Fruit fly (Drosophila melanogaster) whole organism, prepupa: ENCODE results near the gene Usp12-46.

Experiments used
- Blimp-1 ChIP-seq: fragments of 200-800 bp; sonication (Bioruptor generic); optimal IDR thresholded peaks from 3 replicates; lab custom pipeline; 2017; ENCODE audit warnings: missing biosample characterization, missing genetic modification characterization, mild to moderate bottlenecking, moderate library complexity, missing genetic modification reagents
- CG10631 ChIP-seq: fragments of 200-800 bp; sonication (Bioruptor generic); optimal IDR thresholded peaks from 2 replicates; lab custom pipeline; 2016; ENCODE audit warnings: missing biosample characterization, missing genetic modification characterization
- CG10669 ChIP-seq: fragments of 200-800 bp; sonication (Bioruptor generic); optimal IDR thresholded peaks from 3 replicates; lab custom pipeline; 2018; ENCODE audit warnings: missing biosample characterization, mild to moderate bottlenecking, missing genetic modification characterization, moderate library complexity
- CG11294 ChIP-seq: fragments of 200-800 bp; sonication (Bioruptor generic); IDR thresholded peaks from 2 replicates; pipeline ENCODE4 v1.3.6; 2022; ENCODE audit warnings: missing biosample characterization, missing genetic modification characterization
- CG11902 ChIP-seq: fragments of 200-800 bp; sonication (Bioruptor generic); optimal IDR thresholded peaks from 3 replicates; lab custom pipeline; 2016; ENCODE audit warnings: missing biosample characterization, missing genetic modification characterization
- CG15336 ChIP-seq: fragments of 200-800 bp; sonication (Bioruptor generic); IDR thresholded peaks from 2 replicates; pipeline ENCODE4 v1.3.6; 2022; ENCODE audit warnings: missing biosample characterization, missing genetic modification characterization
- CG1621 ChIP-seq: fragments of 200-800 bp; sonication (Bioruptor generic); optimal IDR thresholded peaks from 3 replicates; lab custom pipeline; 2018; ENCODE audit warnings: missing biosample characterization, mild to moderate bottlenecking, missing genetic modification characterization
- CG16779 ChIP-seq: fragments of 200-800 bp; sonication (Bioruptor generic); optimal IDR thresholded peaks from 3 replicates; lab custom pipeline; 2017; ENCODE audit warnings: missing biosample characterization, mild to moderate bottlenecking, missing genetic modification characterization
- CG3032 ChIP-seq: fragments of 200-800 bp; optimal IDR thresholded peaks from 2 replicates; lab custom pipeline; 2019; ENCODE audit warnings: missing biosample characterization, mild to moderate bottlenecking, missing genetic modification characterization, moderate library complexity
- CG31627 ChIP-seq: fragments of 200-800 bp; sonication (Bioruptor generic); optimal IDR thresholded peaks from 3 replicates; lab custom pipeline; 2016; ENCODE audit warnings: missing biosample characterization, missing genetic modification characterization
- CG32006 ChIP-seq: fragments of 200-800 bp; sonication (Bioruptor generic); optimal IDR thresholded peaks from 3 replicates; lab custom pipeline; 2017; ENCODE audit warnings: missing biosample characterization, mild to moderate bottlenecking, missing genetic modification characterization
- CG34406 ChIP-seq: fragments of 200-800 bp; sonication (Bioruptor generic); optimal IDR thresholded peaks from 3 replicates; lab custom pipeline; 2016; ENCODE audit warnings: missing biosample characterization, missing genetic modification characterization
- CG4318 ChIP-seq: fragments of 200-800 bp; sonication (Bioruptor generic); optimal IDR thresholded peaks from 3 replicates; lab custom pipeline; 2017; ENCODE audit warnings: missing biosample characterization, mild to moderate bottlenecking, missing genetic modification characterization
- CG6163 ChIP-seq: fragments of 200-800 bp; sonication (Bioruptor generic); IDR thresholded peaks from 3 replicates; pipeline ENCODE4 v1.3.6; 2022; ENCODE audit warnings: missing biosample characterization, missing genetic modification characterization
- CG6854 ChIP-seq: fragments of 200-800 bp; sonication (Bioruptor generic); optimal IDR thresholded peaks from 2 replicates; lab custom pipeline; 2017; ENCODE audit warnings: missing biosample characterization, mild to moderate bottlenecking, missing genetic modification characterization
- CG8119 ChIP-seq: fragments of 200-800 bp; sonication (Bioruptor generic); IDR thresholded peaks from 3 replicates; pipeline ENCODE4 v1.3.6; 2022; ENCODE audit warnings: missing biosample characterization, missing genetic modification characterization
- CG8319 ChIP-seq: fragments of 200-800 bp; sonication (Bioruptor generic); optimal IDR thresholded peaks from 3 replicates; lab custom pipeline; 2016; ENCODE audit warnings: missing biosample characterization, missing genetic modification characterization
- CG8632 ChIP-seq: fragments of 200-800 bp; sonication (Bioruptor generic); optimal IDR thresholded peaks from 3 replicates; lab custom pipeline; 2016; ENCODE audit warnings: missing biosample characterization, missing genetic modification characterization
- CG9139 ChIP-seq: fragments of 200-800 bp; sonication (Bioruptor generic); optimal IDR thresholded peaks from 3 replicates; lab custom pipeline; 2017; ENCODE audit warnings: missing biosample characterization, mild to moderate bottlenecking, missing genetic modification characterization
- Eip78C ChIP-seq: fragments of 200-800 bp; sonication (Bioruptor generic); peaks from one replicate; lab custom pipeline; 2016; ENCODE audit warnings: missing biosample characterization, missing genetic modification characterization
- Eip93F ChIP-seq: fragments of 200-800 bp; sonication (Bioruptor generic); optimal IDR thresholded peaks from 2 replicates; lab custom pipeline; 2016; ENCODE audit warnings: missing biosample characterization, mild to moderate bottlenecking, missing genetic modification characterization
- Ets21C ChIP-seq: fragments of 200-800 bp; sonication (Bioruptor generic); optimal IDR thresholded peaks from 3 replicates; lab custom pipeline; 2016; ENCODE audit warnings: missing biosample characterization, missing genetic modification characterization
- Ets96B ChIP-seq: fragments of 200-800 bp; optimal IDR thresholded peaks from 2 replicates; lab custom pipeline; 2019; ENCODE audit warnings: missing biosample characterization, mild to moderate bottlenecking, missing genetic modification characterization, moderate library complexity
- Gug ChIP-seq: fragments of 200-800 bp; sonication (Bioruptor generic); IDR thresholded peaks from 2 replicates; pipeline ENCODE4 v1.3.6; 2022; ENCODE audit warnings: missing biosample characterization, missing genetic modification characterization
- Hr38 ChIP-seq: sonication (Bioruptor generic); optimal IDR thresholded peaks from 2 replicates; lab custom pipeline; 2016; ENCODE audit warnings: missing biosample characterization, missing genetic modification characterization
- Hr39 ChIP-seq: fragments of 200-800 bp; sonication (Bioruptor generic); optimal IDR thresholded peaks from 2 replicates; lab custom pipeline; 2016; ENCODE audit warnings: missing biosample characterization, missing genetic modification characterization
- Lpt ChIP-seq: fragments of 200-800 bp; sonication (Bioruptor generic); optimal IDR thresholded peaks from 3 replicates; lab custom pipeline; 2016; ENCODE audit warnings: missing biosample characterization, missing genetic modification characterization
- Met ChIP-seq: fragments of 200-800 bp; sonication (Bioruptor generic); optimal IDR thresholded peaks from 3 replicates; lab custom pipeline; 2016; ENCODE audit warnings: missing biosample characterization, missing genetic modification characterization
- OdsH ChIP-seq: fragments of 200-800 bp; sonication (Bioruptor generic); optimal IDR thresholded peaks from 3 replicates; lab custom pipeline; 2016; ENCODE audit warnings: missing biosample characterization, missing genetic modification characterization
- Sox102F ChIP-seq: fragments of 200-800 bp; sonication (Bioruptor generic); optimal IDR thresholded peaks from 2 replicates; lab custom pipeline; 2016; ENCODE audit warnings: missing biosample characterization, mild to moderate bottlenecking, missing genetic modification characterization
- Sox14 ChIP-seq: fragments of 200-800 bp; sonication (Bioruptor generic); optimal IDR thresholded peaks from 3 replicates; lab custom pipeline; 2016; ENCODE audit warnings: missing biosample characterization, missing genetic modification characterization
- Sox15 ChIP-seq: fragments of 200-800 bp; sonication (Bioruptor generic); optimal IDR thresholded peaks from 3 replicates; lab custom pipeline; 2016; ENCODE audit warnings: missing biosample characterization, missing genetic modification characterization
- dac ChIP-seq: fragments of 200-800 bp; sonication (Bioruptor generic); optimal IDR thresholded peaks from 2 replicates; lab custom pipeline; 2017; ENCODE audit warnings: missing biosample characterization, mild to moderate bottlenecking, missing genetic modification characterization
- dsx ChIP-seq: fragments of 200-800 bp; optimal IDR thresholded peaks from 3 replicates; lab custom pipeline; 2019; ENCODE audit warnings: missing biosample characterization, mild to moderate bottlenecking, missing genetic modification characterization, moderate library complexity; ENCODE audit not compliant: poor library complexity, severe bottlenecking
- eg ChIP-seq: fragments of 200-800 bp; sonication (Bioruptor generic); IDR thresholded peaks from 3 replicates; pipeline ENCODE4 v1.3.6; 2022; ENCODE audit warnings: missing biosample characterization, missing genetic modification characterization
- esn ChIP-seq: fragments of 200-800 bp; sonication (Bioruptor generic); optimal IDR thresholded peaks from 2 replicates; lab custom pipeline; 2016; ENCODE audit warnings: missing biosample characterization, mild to moderate bottlenecking, missing genetic modification characterization, moderate library complexity
- net ChIP-seq: fragments of 200-800 bp; sonication (Bioruptor generic); optimal IDR thresholded peaks from 3 replicates; lab custom pipeline; 2016; ENCODE audit warnings: missing biosample characterization, missing genetic modification characterization
- pdm3 ChIP-seq: fragments of 200-800 bp; sonication (Bioruptor generic); optimal IDR thresholded peaks from 3 replicates; lab custom pipeline; 2016; ENCODE audit warnings: missing biosample characterization, missing genetic modification characterization
- salr ChIP-seq, 2 experiments: fragments of 200-800 bp; sonication (Bioruptor generic); optimal IDR thresholded peaks; 3 replicates each; lab custom pipeline; 2016 to 2018; ENCODE audit warnings: missing biosample characterization in 2 of 2, missing genetic modification characterization in 2 of 2, mild to moderate bottlenecking in 1 of 2
- spab ChIP-seq: fragments of 200-800 bp; sonication (Bioruptor generic); optimal IDR thresholded peaks from 2 replicates; lab custom pipeline; 2017; ENCODE audit warnings: missing biosample characterization, mild to moderate bottlenecking, missing genetic modification characterization, missing genetic modification reagents
- ss ChIP-seq, 2 experiments: fragments of 200-800 bp; sonication (Bioruptor generic); optimal IDR thresholded peaks; 2 replicates in 1 of 2; 3 replicates in 1 of 2; lab custom pipeline; 2017 to 2018; ENCODE audit warnings: mild to moderate bottlenecking in 2 of 2, missing biosample characterization in 2 of 2, missing genetic modification characterization in 2 of 2, moderate library complexity in 1 of 2
- topi ChIP-seq: fragments of 200-800 bp; sonication (Bioruptor generic); optimal IDR thresholded peaks from 3 replicates; lab custom pipeline; 2016; ENCODE audit warnings: missing biosample characterization, missing genetic modification characterization
- vri ChIP-seq: fragments of 200-800 bp; sonication (Bioruptor generic); optimal IDR thresholded peaks from 3 replicates; lab custom pipeline; 2016; ENCODE audit warnings: missing biosample characterization, mild to moderate bottlenecking, missing genetic modification characterization

Gene Usp12-46

DNA sequence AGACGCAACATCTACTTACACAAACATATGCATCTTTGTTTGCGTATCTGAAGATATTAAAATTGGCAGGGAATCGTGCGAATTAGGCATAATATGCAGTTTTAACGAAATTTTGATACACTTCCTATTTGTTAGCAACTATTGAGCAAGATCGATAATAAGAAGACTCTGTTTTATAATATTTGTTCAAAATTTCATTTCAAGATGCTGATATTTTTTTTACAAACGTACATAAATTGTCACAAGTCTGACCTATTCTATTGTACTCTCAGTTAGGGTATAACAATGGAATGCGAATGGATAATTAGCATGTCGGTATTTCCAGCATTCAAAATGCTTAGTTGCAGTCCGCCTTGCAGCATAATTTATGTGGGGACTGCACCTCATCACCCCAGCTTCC, 22.8 kb upstream of the Usp12-46 start (continued):
- no peak for TF ChIP-seq net (GFP tag; lab: Kevin White, UChicago)
- no peak for TF ChIP-seq CG8632 (GFP tag; lab: Kevin White, UChicago)
- peak; percentile 13 for TF ChIP-seq CG4318 (GFP tag; lab: Kevin White, UChicago)
- no peak for TF ChIP-seq Eip78C (GFP tag; lab: Kevin White, UChicago)
- TF ChIP-seq vri = peak; percentile 7
- no peak for TF ChIP-seq CG3032 (tag; lab: Kevin White, UChicago)
- no peak for TF ChIP-seq dsx (GFP tag; lab: Kevin White, UChicago)
- no peak for TF ChIP-seq pdm3 (GFP tag; lab: Kevin White, UChicago)
- no peak for TF ChIP-seq Ets21C (GFP tag; lab: Kevin White, UChicago)
- TF ChIP-seq CG10669 (GFP tag; lab: Kevin White, UChicago) = no peak
- TF ChIP-seq Lpt (GFP tag; lab: Kevin White, UChicago) = no peak
- peak; percentile 9 for TF ChIP-seq CG10631 (GFP tag; lab: Kevin White, UChicago)
- TF ChIP-seq CG16779 (tag; lab: Kevin White, UChicago) = no peak
- TF ChIP-seq CG8119 = no peak
- TF ChIP-seq, all 60 proteins: peak for 15

DNA sequence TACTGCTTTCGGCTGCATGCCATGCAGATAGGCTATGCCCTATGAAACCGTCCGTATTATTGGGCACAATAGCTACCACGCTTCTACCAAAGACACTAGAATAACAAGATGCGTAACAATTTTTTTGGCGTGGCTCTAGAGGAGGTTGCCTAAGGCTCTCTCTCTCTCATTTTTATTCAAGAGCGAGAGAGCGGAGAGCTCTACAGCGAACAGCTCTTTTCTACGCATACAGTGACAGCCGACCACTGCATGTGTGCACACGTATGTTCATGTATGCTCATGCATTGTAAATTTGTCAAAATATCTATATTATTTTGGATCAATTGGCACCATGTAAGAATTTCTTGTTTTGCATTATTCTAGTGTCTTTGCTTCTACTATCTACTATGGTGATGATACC, 17.7 kb upstream of the Usp12-46 start:
- TF ChIP-seq dsx (GFP tag; lab: Kevin White, UChicago) (no peak), CG8119 (no peak), Eip93F (GFP tag; lab: Kevin White, UChicago) (no peak), spab (GFP tag; lab: Kevin White, UChicago) (no peak), Sox15 (GFP tag; lab: Kevin White, UChicago) (no peak), salr (GFP tag; optimal IDR thresholded peaks at IDR 0.05; lab: Kevin White, UChicago) (no peak), Gug (GFP tag; lab: Robert Waterston, UW) (no peak), Hr39 (no peak), CG10669 (GFP tag; lab: Kevin White, UChicago) (no peak), ss (GFP tag; optimal IDR thresholded peaks at IDR 0.05; lab: Kevin White, UChicago) (no peak), Met (GFP tag; lab: Kevin White, UChicago) (no peak), Ets96B (no peak)

DNA sequence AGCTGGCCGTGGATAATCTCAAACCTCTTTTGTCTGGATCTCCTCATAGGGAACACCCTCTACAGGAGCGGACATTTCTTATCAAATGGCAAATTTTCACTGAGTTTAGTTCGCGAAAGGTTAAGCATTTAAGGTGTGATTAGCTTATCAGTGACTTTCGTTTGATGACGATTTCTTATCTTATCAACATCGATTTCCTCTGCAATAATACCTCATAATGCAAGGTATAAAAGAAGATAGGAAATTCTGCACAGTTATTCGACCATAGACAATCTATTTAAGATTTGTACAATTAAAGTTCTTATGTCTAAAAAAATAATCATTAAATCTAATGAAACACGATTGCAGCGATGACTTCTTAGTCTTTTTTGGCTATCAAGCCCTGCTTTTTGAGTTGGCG, 16.9 kb upstream of the Usp12-46 start, which contains the start of gene Takl2:
TSS of gene Takl2 (minus strand) at position 101 of the 400 bp plus-strand sequence.
- TF ChIP-seq CG8319 = no peak

DNA sequence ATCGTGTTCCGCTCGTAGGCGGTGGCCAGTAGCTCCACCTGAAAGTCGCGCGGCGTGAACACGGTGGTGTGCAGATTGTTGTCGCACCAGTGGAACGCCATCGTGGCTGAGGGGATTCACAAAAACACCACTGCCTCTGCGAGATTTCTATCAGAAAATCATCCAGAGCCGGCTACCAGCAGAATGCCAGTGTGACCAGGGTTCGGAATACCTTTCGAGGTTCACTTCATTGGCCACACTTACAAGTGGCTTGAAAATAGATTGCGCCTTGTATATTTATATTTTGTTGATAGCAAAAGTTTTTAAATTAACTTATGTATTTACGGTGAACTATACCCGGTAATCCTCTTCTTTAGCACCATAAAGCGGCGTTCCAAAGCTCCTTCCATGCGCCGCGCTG, 9.8 kb upstream of the Usp12-46 start, which contains the start of the genes Dcr-1 and CG6985:
TSS of gene Dcr-1 (minus strand) at position 162 of the 400 bp plus-strand sequence.
TSS of gene CG6985 (plus strand) at position 221 of the 400 bp plus-strand sequence.
- no peak for TF ChIP-seq CG6163 (GFP tag; lab: Robert Waterston, UW)
- no peak for TF ChIP-seq Sox14 (GFP tag; lab: Kevin White, UChicago)
- no peak for TF ChIP-seq Blimp-1
- TF ChIP-seq Met (GFP tag; lab: Kevin White, UChicago) = no peak
- no peak for TF ChIP-seq CG15336 (GFP tag; lab: Robert Waterston, UW)
- TF ChIP-seq Ets21C (GFP tag; lab: Kevin White, UChicago) = no peak
- no peak for TF ChIP-seq CG34406 (GFP tag; lab: Kevin White, UChicago)
- TF ChIP-seq eg = no peak
- no peak for TF ChIP-seq dac (GFP tag; lab: Kevin White, UChicago)
- no peak for TF ChIP-seq Ets96B
- TF ChIP-seq Gug (GFP tag; lab: Robert Waterston, UW) = no peak
- TF ChIP-seq CG8119 = no peak
- no peak for TF ChIP-seq salr (GFP tag; optimal IDR thresholded peaks at IDR 0.05; lab: Kevin White, UChicago)

DNA sequence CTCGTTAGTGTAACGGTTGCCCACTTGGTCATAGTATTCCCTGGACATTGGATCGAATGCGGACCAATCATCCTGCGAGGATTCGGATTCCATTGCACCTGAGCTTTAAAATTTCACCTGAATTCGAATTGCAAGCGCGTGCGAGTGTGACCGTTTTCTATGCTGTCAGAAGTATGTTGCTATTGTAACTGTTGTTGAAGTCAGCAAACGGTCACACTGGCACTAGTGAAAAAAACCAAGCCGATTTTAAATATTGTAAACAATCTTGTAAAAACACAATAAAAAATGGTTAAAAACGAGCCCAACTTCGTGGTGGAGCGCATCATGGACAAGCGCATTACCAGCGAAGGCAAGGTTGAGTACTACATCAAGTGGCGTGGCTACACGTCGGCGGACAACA, 5.3 kb upstream of the Usp12-46 start, which contains the start of the genes vret and HP1c:
TSS of gene vret (minus strand) at position 150 of the 400 bp plus-strand sequence.
TSS of gene HP1c (plus strand) at position 189 of the 400 bp plus-strand sequence.
- no peak for TF ChIP-seq CG6854 (GFP tag; lab: Kevin White, UChicago)
- TF ChIP-seq OdsH (GFP tag; lab: Kevin White, UChicago) = no peak
- no peak for TF ChIP-seq CG1621
- TF ChIP-seq dac (GFP tag; lab: Kevin White, UChicago) = no peak
- TF ChIP-seq CG9139 = no peak
- TF ChIP-seq topi = no peak
- no peak for TF ChIP-seq Sox102F
- TF ChIP-seq Met (GFP tag; lab: Kevin White, UChicago) = no peak
- TF ChIP-seq Ets96B = no peak
- no peak for TF ChIP-seq CG3032 (tag; lab: Kevin White, UChicago)
- TF ChIP-seq pdm3 (GFP tag; lab: Kevin White, UChicago) = no peak
- TF ChIP-seq CG11902 (GFP tag; lab: Kevin White, UChicago) = no peak
- no peak for TF ChIP-seq Gug (GFP tag; lab: Robert Waterston, UW)
- no peak for TF ChIP-seq CG32006
- TF ChIP-seq Hr38 (GFP tag; lab: Kevin White, UChicago) = no peak
- no peak for TF ChIP-seq CG34406 (GFP tag; lab: Kevin White, UChicago)
- no peak for TF ChIP-seq esn (GFP tag; lab: Kevin White, UChicago)
- no peak for TF ChIP-seq CG8632 (GFP tag; lab: Kevin White, UChicago)
- no peak for TF ChIP-seq CG31627 (GFP tag; lab: Kevin White, UChicago)
- no peak for TF ChIP-seq CG11294 (GFP tag; lab: Robert Waterston, UW)
